Worm (Caenorhabditis elegans) whole organism, young adult: ENCODE data around the gene allo-1.
A peak's percentile ranks its signal among the peaks of the same experiment; 100 is the strongest.

Source experiments
- B0035.1 ChIP-seq: sonication (generic microtip); optimal IDR thresholded peaks from 2 replicates; lab custom pipeline; 2016; ENCODE audit warnings: missing genetic modification characterization, mild to moderate bottlenecking, missing compliant biosample characterization, missing genotype, missing genetic modification reagents
- C06A6.2 ChIP-seq: fragments of 200-800 bp; sonication (Bioruptor generic); conservative IDR thresholded peaks from 2 replicates; pipeline ENCODE4 v1.3.6; 2022; ENCODE audit warnings: missing genetic modification characterization, missing compliant biosample characterization
- C17E4.6 ChIP-seq: fragments of 200-800 bp; sonication (Bioruptor generic); IDR thresholded peaks from 2 replicates; pipeline ENCODE4 v1.3.6; 2022; ENCODE audit warnings: missing genetic modification reagents, missing genetic modification characterization, missing compliant biosample characterization
- F10E7.11 ChIP-seq: sonication (generic microtip); optimal IDR thresholded peaks from 2 replicates; lab custom pipeline; 2017; ENCODE audit warnings: mild to moderate bottlenecking, missing genetic modification characterization, moderate library complexity, missing compliant biosample characterization
- F33H1.4 ChIP-seq: fragments of 200-800 bp; sonication (Bioruptor generic); IDR thresholded peaks from 2 replicates; pipeline ENCODE4 v1.3.6; 2022; ENCODE audit warnings: missing genetic modification reagents, missing genetic modification characterization, missing compliant biosample characterization
- F37B4.10 ChIP-seq: fragments of 200-800 bp; sonication (Bioruptor generic); IDR thresholded peaks from 2 replicates; pipeline ENCODE4 v1.3.6; 2022; ENCODE audit warnings: missing genetic modification characterization, missing compliant biosample characterization
- F49E8.2 ChIP-seq: sonication (generic microtip); optimal IDR thresholded peaks from 3 replicates; lab custom pipeline; 2017; ENCODE audit warnings: missing genetic modification characterization, mild to moderate bottlenecking, missing compliant biosample characterization, antibody characterized with exemption, moderate library complexity; ENCODE audit not compliant: insufficient read depth
- F55B11.4 ChIP-seq: sonication (generic microtip); optimal IDR thresholded peaks from 2 replicates; lab custom pipeline; 2016; ENCODE audit warnings: missing compliant biosample characterization, missing genetic modification characterization, borderline replicate concordance; ENCODE audit not compliant: insufficient read depth
- F57C9.4 ChIP-seq: sonication (generic microtip); optimal IDR thresholded peaks from 2 replicates; lab custom pipeline; 2017; ENCODE audit warnings: mild to moderate bottlenecking, missing genetic modification characterization, missing compliant biosample characterization
- K12H6.12 ChIP-seq: fragments of 200-800 bp; sonication (Bioruptor generic); optimal IDR thresholded peaks from 2 replicates; lab custom pipeline; 2018; ENCODE audit warnings: mild to moderate bottlenecking, missing genetic modification characterization, missing compliant biosample characterization
- T07F8.4 ChIP-seq: sonication (generic microtip); optimal IDR thresholded peaks from 2 replicates; lab custom pipeline; 2016; ENCODE audit warnings: mild to moderate bottlenecking, missing genetic modification characterization, moderate library complexity, missing compliant biosample characterization
- Y56A3A.18 ChIP-seq: fragments of 200-800 bp; sonication (Bioruptor generic); IDR thresholded peaks from 2 replicates; pipeline ENCODE4 v1.3.6; 2022; ENCODE audit warnings: missing genetic modification reagents, missing genetic modification characterization, missing compliant biosample characterization
- atf-7 ChIP-seq: sonication (generic microtip); optimal IDR thresholded peaks from 2 replicates; lab custom pipeline; 2017; ENCODE audit warnings: mild to moderate bottlenecking, missing genetic modification characterization, missing compliant biosample characterization
- athp-1 ChIP-seq: sonication (generic microtip); optimal IDR thresholded peaks from 2 replicates; lab custom pipeline; 2017; ENCODE audit warnings: mild to moderate bottlenecking, missing genetic modification characterization, missing compliant biosample characterization
- attf-3 ChIP-seq: fragments of 200-800 bp; sonication (Bioruptor generic); conservative IDR thresholded peaks from 2 replicates; pipeline ENCODE4 v1.3.6; 2022; ENCODE audit warnings: missing genetic modification reagents, missing genetic modification characterization, missing compliant biosample characterization
- attf-5 ChIP-seq: fragments of 200-800 bp; sonication (Bioruptor generic); optimal IDR thresholded peaks from 2 replicates; lab custom pipeline; 2018; ENCODE audit warnings: mild to moderate bottlenecking, missing genetic modification characterization, missing compliant biosample characterization
- cebp-2 ChIP-seq: fragments of 200-800 bp; sonication (Bioruptor generic); IDR thresholded peaks from 2 replicates; pipeline ENCODE4 v1.3.6; 2022; ENCODE audit warnings: missing genetic modification characterization, missing compliant biosample characterization
- fkh-3 ChIP-seq: sonication (generic microtip); optimal IDR thresholded peaks from 2 replicates; lab custom pipeline; 2016; ENCODE audit warnings: mild to moderate bottlenecking, missing genetic modification characterization, missing compliant biosample characterization
- hmg-1.2 ChIP-seq: fragments of 200-800 bp; sonication (Bioruptor generic); IDR thresholded peaks from 2 replicates; pipeline ENCODE4 v1.3.6; 2022; ENCODE audit warnings: missing genetic modification reagents, missing genetic modification characterization, missing compliant biosample characterization
- let-526 ChIP-seq: fragments of 200-800 bp; sonication (Bioruptor generic); IDR thresholded peaks from 2 replicates; pipeline ENCODE4 v1.3.6; 2022; ENCODE audit warnings: missing genetic modification reagents, missing genetic modification characterization, missing compliant biosample characterization
- let-607 ChIP-seq, 2 experiments: fragments of 200-800 bp in 1 of 2; sonication (Bioruptor generic) in 1 of 2; sonication (generic microtip) in 1 of 2; optimal IDR thresholded peaks; 2 replicates each; lab custom pipeline; 2016 to 2018; ENCODE audit warnings: mild to moderate bottlenecking in 2 of 2, missing compliant biosample characterization in 2 of 2, missing genetic modification characterization in 2 of 2, moderate library complexity in 2 of 2, missing genotype in 1 of 2
- lin-35 ChIP-seq, 3 experiments: fragments of 150-350 bp in 2 of 3; sonication (generic microtip) in 1 of 3; optimal IDR thresholded peaks; 2 replicates each; lab custom pipeline; 2014 to 2018; ENCODE audit warnings: missing biosample characterization in 3 of 3, missing genetic modification characterization in 3 of 3, missing genetic modification reagents in 3 of 3
- lin-54 ChIP-seq: fragments of 200-800 bp; sonication (Bioruptor generic); optimal IDR thresholded peaks from 2 replicates; lab custom pipeline; 2018; ENCODE audit warnings: mild to moderate bottlenecking, missing genetic modification characterization, missing compliant biosample characterization
- madf-10 ChIP-seq: sonication (generic microtip); optimal IDR thresholded peaks from 2 replicates; lab custom pipeline; 2016; ENCODE audit warnings: mild to moderate bottlenecking, missing genetic modification characterization, missing compliant biosample characterization
- mel-28 ChIP-seq: sonication (generic microtip); optimal IDR thresholded peaks from 2 replicates; lab custom pipeline; 2016; ENCODE audit warnings: borderline replicate concordance, mild to moderate bottlenecking, missing genetic modification characterization, missing compliant biosample characterization
- mxl-1 ChIP-seq: sonication (generic microtip); optimal IDR thresholded peaks from 2 replicates; lab custom pipeline; 2016; ENCODE audit warnings: missing genetic modification characterization, missing compliant biosample characterization
- rec-8 ChIP-seq, 2 experiments: sonication (generic microtip); optimal IDR thresholded peaks; 2 replicates each; lab custom pipeline; 2016; ENCODE audit warnings: mild to moderate bottlenecking in 2 of 2, missing genetic modification characterization in 2 of 2, missing genetic modification reagents in 2 of 2, missing genotype in 2 of 2, missing biosample characterization in 1 of 2, missing compliant biosample characterization in 1 of 2, moderate library complexity in 1 of 2
- sdz-38 ChIP-seq: sonication (generic microtip); optimal IDR thresholded peaks from 2 replicates; lab custom pipeline; 2016; ENCODE audit warnings: missing genotype, missing genetic modification characterization, missing compliant biosample characterization
- sea-2 ChIP-seq: fragments of 200-800 bp; sonication (Bioruptor generic); IDR thresholded peaks from 2 replicates; pipeline ENCODE4 v1.3.6; 2022; ENCODE audit warnings: missing genetic modification characterization, missing compliant biosample characterization
- snpc-3.4 ChIP-seq: sonication (generic microtip); optimal IDR thresholded peaks from 2 replicates; lab custom pipeline; 2017; ENCODE audit warnings: missing genetic modification characterization, mild to moderate bottlenecking, missing compliant biosample characterization, antibody characterized with exemption, moderate library complexity, missing genotype, missing genetic modification reagents
- tbp1 ChIP-seq: fragments of 200-800 bp; sonication (Bioruptor generic); optimal IDR thresholded peaks from 2 replicates; lab custom pipeline; 2018; ENCODE audit warnings: mild to moderate bottlenecking, missing genetic modification characterization, missing compliant biosample characterization
- tbx-9 ChIP-seq: sonication (generic microtip); optimal IDR thresholded peaks from 2 replicates; lab custom pipeline; 2016; ENCODE audit warnings: borderline replicate concordance, missing genetic modification characterization, inconsistent platforms, missing compliant biosample characterization
- unc-62 ChIP-seq: fragments of 150-350 bp; optimal IDR thresholded peaks from 2 replicates; lab custom pipeline; 2014; ENCODE audit warnings: missing biosample characterization, missing genetic modification reagents, missing genetic modification characterization
- xnd-1 ChIP-seq: sonication (generic microtip); optimal IDR thresholded peaks from 2 replicates; lab custom pipeline; 2016; ENCODE audit warnings: missing genotype, missing genetic modification reagents, missing genetic modification characterization, missing compliant biosample characterization
- ztf-18 ChIP-seq: sonication (generic microtip); optimal IDR thresholded peaks from 2 replicates; lab custom pipeline; 2016; ENCODE audit warnings: missing genotype, mild to moderate bottlenecking, missing genetic modification characterization, missing compliant biosample characterization
- ztf-28 ChIP-seq: fragments of 200-800 bp; sonication (Bioruptor generic); IDR thresholded peaks from 2 replicates; pipeline ENCODE4 v1.3.6; 2022; ENCODE audit warnings: missing genetic modification reagents, missing genetic modification characterization, missing compliant biosample characterization

The allo-1 gene

DNA sequence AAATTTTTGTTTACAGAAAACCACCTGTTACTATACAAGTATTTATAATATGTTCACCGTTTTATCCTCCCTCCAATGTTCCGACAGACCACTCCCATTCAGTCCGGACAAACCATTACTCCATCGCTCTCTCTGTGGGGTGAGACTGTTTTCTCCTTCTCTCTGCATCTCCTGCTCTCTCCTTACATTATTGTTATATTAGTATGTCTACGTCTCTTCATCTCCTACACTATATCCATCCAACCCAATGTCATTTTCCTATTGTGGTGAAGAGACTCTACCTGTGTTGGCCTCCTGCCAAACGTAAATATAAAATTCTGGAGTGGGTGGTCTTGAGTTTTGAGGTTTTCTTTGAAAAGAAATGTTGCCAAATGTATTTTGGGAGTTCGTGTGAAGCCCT lies 17.7 kb upstream of the allo-1 start:
- TF ChIP-seq hmg-1.2 (GFP tag; lab: Robert Waterston, UW), result peak; percentile 90
- no peak for TF ChIP-seq unc-62 (GFP tag; lab: Kevin White, UChicago)

DNA sequence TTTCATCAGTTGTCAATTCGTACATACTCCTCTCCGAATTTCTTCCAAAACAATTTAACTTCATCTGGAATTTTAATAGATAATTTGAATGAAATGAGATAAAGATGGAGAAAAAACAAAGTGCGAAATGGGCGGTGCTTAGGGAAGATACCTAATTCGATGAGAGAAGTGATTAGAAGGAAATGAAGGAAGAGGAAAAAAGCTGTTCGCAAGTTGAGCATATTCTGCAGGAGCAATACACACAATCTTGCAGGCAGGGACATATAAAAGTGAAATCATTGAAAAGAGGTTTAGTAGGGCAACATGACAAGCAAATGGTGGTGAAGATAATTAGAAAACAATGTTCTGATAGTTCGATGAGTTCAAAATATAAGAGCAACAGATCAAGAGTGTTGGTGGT lies 14.9 kb upstream of the allo-1 start, which contains the start of gene glb-21:
Gene glb-21 (minus strand): TSS at position 66 of the 400 bp plus-strand sequence.
- TF ChIP-seq let-607 (tag; optimal IDR thresholded peaks at IDR 0.05; lab: Kevin White, UChicago) (no peak), F10E7.11 (tag; lab: Kevin White, UChicago) (no peak), F55B11.4 (tag; lab: Kevin White, UChicago) (no peak), K12H6.12 (tag; lab: Kevin White, UChicago) (no peak), lin-54 (GFP tag; lab: Kevin White, UChicago) (no peak), F49E8.2 (tag; lab: Kevin White, UChicago) (no peak), atf-7 (tag; lab: Kevin White, UChicago) (no peak), T07F8.4 (no peak), rec-8 (tag; optimal IDR thresholded peaks at IDR 0.05; lab: Kevin White, UChicago) (no peak), C17E4.6 (GFP tag; lab: Robert Waterston, UW) (no peak), mxl-1 (tag; lab: Kevin White, UChicago) (no peak), madf-10 (tag; lab: Kevin White, UChicago) (no peak), xnd-1 (no peak), snpc-3.4 (tag; lab: Kevin White, UChicago) (no peak), sdz-38 (tag; lab: Kevin White, UChicago) (no peak), tbp1 (GFP tag; lab: Kevin White, UChicago) (no peak)

DNA sequence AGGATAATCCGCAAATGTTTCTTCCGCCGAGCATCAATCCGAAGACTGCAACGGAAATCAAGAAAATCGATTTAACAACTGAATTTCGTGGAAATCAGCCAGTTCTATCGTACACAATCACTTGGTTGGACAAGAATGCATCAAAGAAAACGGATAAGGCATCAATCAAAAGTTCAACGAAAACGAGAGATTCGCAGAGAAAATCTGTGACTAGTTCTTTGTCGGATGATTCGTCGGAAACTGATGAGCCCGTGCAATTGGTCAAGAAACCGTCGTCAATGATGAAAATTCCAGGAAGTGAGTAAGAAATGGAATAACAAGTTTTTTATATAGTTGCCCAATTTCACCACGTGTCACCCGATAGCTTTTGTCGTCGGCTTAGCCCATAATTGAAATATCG lies 9.2 kb upstream of the allo-1 start, which contains the start of gene R102.6:
Gene R102.6 (minus strand): TSS at position 101 of the 400 bp plus-strand sequence.
- TF ChIP-seq let-526 (GFP tag; lab: Robert Waterston, UW) (no peak), F37B4.10 (no peak), F57C9.4 (tag; lab: Kevin White, UChicago) (no peak), F33H1.4 (GFP tag; lab: Robert Waterston, UW) (no peak), ztf-18 (tag; lab: Kevin White, UChicago) (no peak), cebp-2 (GFP tag; lab: Robert Waterston, UW) (no peak), lin-35 (GFP tag; optimal IDR thresholded peaks at IDR 0.05; lab: Kevin White, UChicago) (no peak), Y56A3A.18 (no peak), mxl-1 (tag; lab: Kevin White, UChicago) (no peak), rec-8 (tag; optimal IDR thresholded peaks at IDR 0.05; lab: Kevin White, UChicago) (no peak), fkh-3 (tag; lab: Kevin White, UChicago) (no peak), sea-2 (no peak), B0035.1 (tag; lab: Kevin White, UChicago) (no peak), athp-1 (tag; lab: Kevin White, UChicago) (no peak), attf-5 (GFP tag; lab: Kevin White, UChicago) (no peak), tbx-9 (tag; lab: Kevin White, UChicago) (no peak)

DNA sequence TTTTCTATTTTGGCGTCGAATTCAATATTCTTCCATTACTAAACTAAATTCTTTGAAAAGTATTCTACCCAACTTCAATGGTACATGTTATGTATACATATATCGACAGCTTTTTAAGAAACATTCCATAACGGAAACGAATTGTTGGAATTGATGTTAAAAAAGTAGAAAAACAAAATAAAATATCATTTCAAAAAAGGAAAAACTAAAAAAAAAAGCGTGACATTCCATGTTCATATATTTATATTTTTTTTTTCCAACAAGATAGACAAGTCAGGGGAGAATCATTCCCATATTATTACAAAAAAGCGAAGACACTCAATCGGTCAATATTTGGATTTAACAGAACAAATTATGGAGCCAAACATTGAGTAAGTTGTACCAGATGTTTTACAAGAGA lies 8.3 kb upstream of the allo-1 start, which contains the start of gene R102.10:
Gene R102.10 (plus strand): TSS at position 301 of the 400 bp plus-strand sequence.
- TF ChIP-seq mel-28 (tag; lab: Kevin White, UChicago) (no peak), hmg-1.2 (GFP tag; lab: Robert Waterston, UW) (no peak), C06A6.2 (GFP tag; lab: Robert Waterston, UW) (no peak), ztf-28 (no peak), attf-3 (no peak)
